Fruit fly (Drosophila melanogaster) whole organism, wandering third instar larva: ENCODE data around the gene Dcr-1.

ENCODE experiments used
- Myc ChIP-seq: fragments of >200 bp; optimal IDR thresholded peaks from 2 replicates; lab custom pipeline; 2017
- N ChIP-seq: fragments of >200 bp; optimal IDR thresholded peaks from 2 replicates; lab custom pipeline; 2018; ENCODE audit warnings: missing biosample characterization, missing external identifiers, missing genetic modification characterization
- woc ChIP-seq: sonication (Bioruptor generic); optimal IDR thresholded peaks from 2 replicates; lab custom pipeline; 2016; ENCODE audit warnings: missing biosample characterization, mild to moderate bottlenecking, missing genetic modification characterization

- TF ChIP-seq Myc (lab: Kevin White, UChicago) (no peak), N (GFP tag; lab: Kevin White, UChicago) (no peak), woc (no peak)
Measured at dm6 chr3R:22727857-22728256, 13.0 kb downstream of the Dcr-1 start.
